Fruit fly (Drosophila melanogaster) whole organism, embryonic: ENCODE measurements around the gene CG32720.

Experiments used
- Awh ChIP-seq: fragments of 200-800 bp; sonication (Bioruptor generic); IDR thresholded peaks from 2 replicates; pipeline ENCODE4, ENCODE4 v1.3.6; 2022; ENCODE audit warnings: missing biosample characterization, missing genetic modification characterization
- Bdp1 ChIP-seq: fragments of 200-800 bp; sonication (Bioruptor generic); optimal IDR thresholded peaks from 3 replicates; lab custom pipeline; 2016; ENCODE audit warnings: missing biosample characterization, missing genetic modification characterization
- Bgb ChIP-seq: fragments of 200-800 bp; sonication (Bioruptor generic); IDR thresholded peaks from 2 replicates; pipeline ENCODE4 v1.3.6; 2022; ENCODE audit warnings: missing biosample characterization, missing genetic modification characterization; ENCODE audit not compliant: partially characterized antibody
- CG10209 ChIP-seq: fragments of 200-800 bp; sonication (Bioruptor generic); optimal IDR thresholded peaks from 3 replicates; lab custom pipeline; 2017; ENCODE audit warnings: missing biosample characterization, mild to moderate bottlenecking, missing genetic modification characterization, missing genetic modification reagents
- CG10979 ChIP-seq: fragments of 200-800 bp; sonication (Bioruptor generic); optimal IDR thresholded peaks from 2 replicates; lab custom pipeline; 2018; ENCODE audit warnings: missing biosample characterization, mild to moderate bottlenecking, missing genetic modification characterization, moderate library complexity
- CG11504 ChIP-seq: fragments of 200-800 bp; sonication (Bioruptor generic); optimal IDR thresholded peaks from 3 replicates; lab custom pipeline; 2019; ENCODE audit warnings: missing biosample characterization, mild to moderate bottlenecking, missing genetic modification characterization, moderate library complexity
- CG12299 ChIP-seq: fragments of 200-800 bp; sonication (Bioruptor generic); optimal IDR thresholded peaks from 2 replicates; lab custom pipeline; 2018; ENCODE audit warnings: missing biosample characterization, mild to moderate bottlenecking, missing genetic modification characterization
- CG12659 ChIP-seq: fragments of 200-800 bp; sonication (Bioruptor generic); optimal IDR thresholded peaks from 3 replicates; lab custom pipeline; 2017; ENCODE audit warnings: mild to moderate bottlenecking, missing biosample characterization, missing genetic modification reagents, missing genetic modification characterization
- CG14050 ChIP-seq: fragments of 200-800 bp; sonication (Bioruptor generic); IDR thresholded peaks from 3 replicates; pipeline ENCODE4 v1.3.6; 2022; ENCODE audit warnings: missing biosample characterization, missing genetic modification characterization
- CG15479 ChIP-seq: fragments of 200-800 bp; sonication (Bioruptor generic); optimal IDR thresholded peaks from 3 replicates; lab custom pipeline; 2019; ENCODE audit warnings: missing biosample characterization, mild to moderate bottlenecking, missing genetic modification characterization, moderate library complexity
- CG15514 ChIP-seq: fragments of 200-800 bp; sonication (Bioruptor generic); optimal IDR thresholded peaks from 3 replicates; lab custom pipeline; 2017; ENCODE audit warnings: missing biosample characterization, missing genetic modification characterization, mild to moderate bottlenecking, moderate library complexity, missing genetic modification reagents
- CG17568 ChIP-seq: fragments of 200-800 bp; sonication (Bioruptor generic); optimal IDR thresholded peaks from 2 replicates; lab custom pipeline; 2018; ENCODE audit warnings: missing biosample characterization, mild to moderate bottlenecking, missing genetic modification characterization, moderate library complexity
- CG17912 ChIP-seq: fragments of 200-800 bp; sonication (Bioruptor generic); optimal IDR thresholded peaks from 2 replicates; lab custom pipeline; 2018; ENCODE audit warnings: missing biosample characterization, mild to moderate bottlenecking, missing genetic modification characterization
- CG18262 ChIP-seq: fragments of 200-800 bp; optimal IDR thresholded peaks from 3 replicates; lab custom pipeline; 2019; ENCODE audit warnings: missing biosample characterization, mild to moderate bottlenecking, missing genetic modification characterization, moderate library complexity
- CG30431 ChIP-seq: fragments of 200-800 bp; sonication (Bioruptor generic); optimal IDR thresholded peaks from 2 replicates; lab custom pipeline; 2017; ENCODE audit warnings: missing biosample characterization, missing genetic modification characterization
- CG3407 ChIP-seq: fragments of 200-800 bp; sonication (Bioruptor generic); optimal IDR thresholded peaks from 2 replicates; lab custom pipeline; 2018; ENCODE audit warnings: missing biosample characterization, mild to moderate bottlenecking, missing genetic modification characterization
- CG3726 ChIP-seq: fragments of 200-800 bp; sonication (Bioruptor generic); IDR thresholded peaks from 3 replicates; pipeline ENCODE4, ENCODE4 v1.3.6; 2022; ENCODE audit warnings: missing biosample characterization, missing genetic modification characterization
- CG4424 ChIP-seq: fragments of 200-800 bp; sonication (Bioruptor generic); optimal IDR thresholded peaks from 3 replicates; lab custom pipeline; 2016; ENCODE audit warnings: missing biosample characterization, missing genetic modification characterization
- CG6689 ChIP-seq: fragments of 200-800 bp; sonication (Bioruptor generic); IDR thresholded peaks from 2 replicates; pipeline ENCODE4 v1.3.6; 2022; ENCODE audit warnings: missing biosample characterization, missing genetic modification characterization
- D ChIP-seq, 2 experiments: fragments of 200-800 bp in 1 of 2; fragments of >200 bp in 1 of 2; sonication (Bioruptor generic) in 1 of 2; optimal IDR thresholded peaks; 2 replicates in 1 of 2; 3 replicates in 1 of 2; lab custom pipeline; 2017; ENCODE audit warnings: mild to moderate bottlenecking in 1 of 2, missing biosample characterization in 1 of 2, missing genetic modification characterization in 1 of 2, missing genetic modification reagents in 1 of 2
- D19A ChIP-seq: fragments of 200-800 bp; optimal IDR thresholded peaks from 3 replicates; lab custom pipeline; 2019; ENCODE audit warnings: missing biosample characterization, mild to moderate bottlenecking, missing genetic modification characterization, moderate library complexity
- Dbx ChIP-seq: fragments of 200-800 bp; sonication (Bioruptor generic); IDR thresholded peaks from 3 replicates; pipeline ENCODE4 v1.3.6; 2022; ENCODE audit warnings: missing biosample characterization, missing genetic modification characterization
- Dfd ChIP-seq, 2 experiments: fragments of >200 bp; optimal IDR thresholded peaks; 2 replicates each; lab custom pipeline; 2017; ENCODE audit warnings: missing biosample characterization in 2 of 2, missing genetic modification characterization in 2 of 2
- Dp ChIP-seq: fragments of 200-800 bp; sonication (Bioruptor generic); optimal IDR thresholded peaks from 2 replicates; lab custom pipeline; 2018; ENCODE audit warnings: missing biosample characterization, mild to moderate bottlenecking, missing genetic modification characterization, moderate library complexity
- Hand ChIP-seq: fragments of 200-800 bp; sonication (Bioruptor generic); optimal IDR thresholded peaks from 2 replicates; lab custom pipeline; 2017; ENCODE audit warnings: mild to moderate bottlenecking, missing biosample characterization, missing genetic modification reagents, missing genetic modification characterization
- Jarid2 ChIP-seq: fragments of 200-800 bp; sonication (Bioruptor generic); optimal IDR thresholded peaks from 3 replicates; lab custom pipeline; 2017; ENCODE audit warnings: mild to moderate bottlenecking, missing biosample characterization, missing genetic modification reagents, missing genetic modification characterization
- MTF-1 ChIP-seq: fragments of 200-800 bp; sonication (Bioruptor generic); optimal IDR thresholded peaks from 2 replicates; lab custom pipeline; 2018; ENCODE audit warnings: missing biosample characterization, mild to moderate bottlenecking, missing genetic modification characterization, borderline replicate concordance
- NFAT ChIP-seq: fragments of 200-800 bp; sonication (Bioruptor generic); IDR thresholded peaks from 2 replicates; pipeline ENCODE4 v1.3.6; 2022; ENCODE audit warnings: missing biosample characterization, missing genetic modification characterization
- Poxn ChIP-seq: fragments of 200-800 bp; sonication (Bioruptor generic); IDR thresholded peaks from 2 replicates; pipeline ENCODE4 v1.3.6; 2022; ENCODE audit warnings: missing biosample characterization, missing genetic modification characterization
- Ptx1 ChIP-seq: fragments of 200-800 bp; sonication (Bioruptor generic); IDR thresholded peaks from 2 replicates; pipeline ENCODE4 v1.3.6; 2022; ENCODE audit warnings: missing biosample characterization, missing genetic modification characterization
- Sry-β ChIP-seq: fragments of 200-800 bp; sonication (Bioruptor generic); optimal IDR thresholded peaks from 2 replicates; lab custom pipeline; 2018; ENCODE audit warnings: missing biosample characterization, mild to moderate bottlenecking, missing genetic modification characterization, moderate library complexity
- az2 ChIP-seq: fragments of 200-800 bp; sonication (Bioruptor generic); optimal IDR thresholded peaks from 3 replicates; lab custom pipeline; 2016; ENCODE audit warnings: missing biosample characterization, missing genetic modification characterization
- cg ChIP-seq: fragments of 200-800 bp; sonication (Bioruptor generic); optimal IDR thresholded peaks from 3 replicates; lab custom pipeline; 2019; ENCODE audit warnings: missing biosample characterization, mild to moderate bottlenecking, missing genetic modification characterization, moderate library complexity
- chinmo ChIP-seq: fragments of 200-800 bp; sonication (Bioruptor generic); IDR thresholded peaks from 4 replicates; pipeline ENCODE4 v1.3.6; 2022; ENCODE audit warnings: missing biosample characterization, missing genetic modification characterization; ENCODE audit not compliant: partially characterized antibody
- dimm ChIP-seq: fragments of 200-800 bp; sonication (Bioruptor generic); IDR thresholded peaks from 2 replicates; pipeline ENCODE4 v1.3.6; 2022; ENCODE audit warnings: missing biosample characterization, missing genetic modification characterization
- ems ChIP-seq: fragments of 200-800 bp; sonication (Bioruptor generic); optimal IDR thresholded peaks from 3 replicates; lab custom pipeline; 2016; ENCODE audit warnings: missing biosample characterization, missing genetic modification characterization
- fru ChIP-seq: fragments of >200 bp; optimal IDR thresholded peaks from 2 replicates; lab custom pipeline; 2017
- ftz-f1 ChIP-seq: fragments of 200-800 bp; sonication (Bioruptor generic); optimal IDR thresholded peaks from 2 replicates; lab custom pipeline; 2016; ENCODE audit warnings: missing biosample characterization, missing genetic modification characterization
- lola ChIP-seq, 3 experiments: fragments of >200 bp in 2 of 3; fragments of 200-800 bp in 1 of 3; sonication (Bioruptor generic) in 1 of 3; optimal IDR thresholded peaks; 2 replicates each; lab custom pipeline; 2017 to 2019; ENCODE audit warnings: missing biosample characterization in 3 of 3, missing genetic modification characterization in 3 of 3, mild to moderate bottlenecking in 1 of 3, moderate library complexity in 1 of 3
- nmo ChIP-seq: fragments of 200-800 bp; sonication (Bioruptor generic); optimal IDR thresholded peaks from 2 replicates; lab custom pipeline; 2018; ENCODE audit warnings: missing biosample characterization, mild to moderate bottlenecking, missing genetic modification characterization, moderate library complexity
- prd ChIP-seq, 3 experiments: fragments of >200 bp in 2 of 3; fragments of 200-800 bp in 1 of 3; sonication (Bioruptor generic) in 1 of 3; optimal IDR thresholded peaks in 2 of 3; IDR thresholded peaks in 1 of 3; 2 replicates in 2 of 3; 3 replicates in 1 of 3; pipeline versions ENCODE4 v1.3.6 to Lab custom; 2017 to 2022; ENCODE audit warnings: missing biosample characterization in 1 of 3, missing genetic modification characterization in 1 of 3
- row ChIP-seq: fragments of 200-800 bp; sonication (Bioruptor generic); IDR thresholded peaks from 3 replicates; pipeline ENCODE4 v1.3.6; 2022; ENCODE audit warnings: missing biosample characterization, missing genetic modification characterization
- sim ChIP-seq: fragments of 200-800 bp; sonication (Bioruptor generic); IDR thresholded peaks from 2 replicates; pipeline ENCODE4 v1.3.6; 2022; ENCODE audit warnings: missing biosample characterization, missing genetic modification characterization
- ssp ChIP-seq: fragments of 200-800 bp; sonication (Bioruptor generic); IDR thresholded peaks from 2 replicates; pipeline ENCODE4 v1.3.6; 2022; ENCODE audit warnings: missing biosample characterization, missing genetic modification characterization
- stc ChIP-seq: fragments of 200-800 bp; sonication (Bioruptor generic); IDR thresholded peaks from 2 replicates; pipeline ENCODE4 v1.3.6; 2022; ENCODE audit warnings: missing biosample characterization, missing genetic modification characterization
- toy ChIP-seq: fragments of 200-800 bp; sonication (Bioruptor generic); IDR thresholded peaks from 2 replicates; pipeline ENCODE4 v1.3.6; 2022; ENCODE audit warnings: missing biosample characterization, missing genetic modification characterization
- unpg ChIP-seq: fragments of 200-800 bp; sonication (Bioruptor generic); optimal IDR thresholded peaks from 3 replicates; lab custom pipeline; 2018; ENCODE audit warnings: missing biosample characterization, mild to moderate bottlenecking, missing genetic modification characterization, moderate library complexity
- zen ChIP-seq: fragments of 200-800 bp; sonication (Bioruptor generic); optimal IDR thresholded peaks from 3 replicates; lab custom pipeline; 2018; ENCODE audit warnings: missing biosample characterization, mild to moderate bottlenecking, missing genetic modification characterization, moderate library complexity
- zen2 ChIP-seq: fragments of 200-800 bp; sonication (Bioruptor generic); IDR thresholded peaks from 3 replicates; pipeline ENCODE4 v1.3.6; 2022; ENCODE audit warnings: missing biosample characterization, missing genetic modification characterization; ENCODE audit not compliant: partially characterized antibody
- zf30C ChIP-seq: fragments of 200-800 bp; sonication (Bioruptor generic); optimal IDR thresholded peaks from 3 replicates; lab custom pipeline; 2018; ENCODE audit warnings: missing biosample characterization, mild to moderate bottlenecking, missing genetic modification characterization

Gene CG32720

DNA sequence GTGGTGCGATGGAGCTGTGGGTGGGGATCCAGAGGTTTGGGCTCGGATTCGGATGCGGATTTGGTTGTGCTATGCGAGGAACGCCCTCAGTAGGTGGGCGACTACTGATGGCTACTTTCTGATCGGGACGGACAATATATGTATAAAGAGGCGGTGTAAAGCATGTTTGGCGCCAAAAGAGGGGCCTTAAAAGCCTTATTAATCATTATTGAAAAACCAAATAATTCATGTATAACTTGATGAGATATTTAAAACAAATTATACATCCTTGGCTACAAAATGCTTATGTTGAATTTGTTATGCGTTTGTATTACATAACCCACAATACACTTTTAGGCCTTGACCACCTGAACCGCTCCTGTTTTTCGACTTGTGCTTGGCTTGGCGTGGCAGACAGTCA is 23.2 kb upstream of the CG32720 start:
- TF ChIP-seq CG15479 (GFP tag; lab: Kevin White, UChicago) (no peak), toy (GFP tag; lab: Robert Waterston, UW) (no peak), NFAT (GFP tag; lab: Robert Waterston, UW) (no peak), Jarid2 (GFP tag; lab: Kevin White, UChicago) (no peak), CG12299 (tag; lab: Kevin White, UChicago) (no peak), CG3726 (GFP tag; lab: Robert Waterston, UW) (no peak), zen (tag; lab: Kevin White, UChicago) (no peak), CG4424 (GFP tag; lab: Kevin White, UChicago) (no peak), row (GFP tag; lab: Robert Waterston, UW) (0 out of 3 replicates have a peak, but pooled peaks have one; percentile 17), Dfd (GFP tag; optimal IDR thresholded peaks at IDR 0.05; lab: Kevin White, UChicago) (no peak), D (optimal IDR thresholded peaks at IDR 0.05; lab: Kevin White, UChicago) (no peak), D (GFP tag; optimal IDR thresholded peaks at IDR 0.05; lab: Kevin White, UChicago) (no peak), chinmo (no peak), unpg (no peak), CG10209 (GFP tag; lab: Kevin White, UChicago) (no peak), CG30431 (no peak), Hand (no peak), ftz-f1 (no peak), Dbx (GFP tag; lab: Robert Waterston, UW) (no peak), Sry-β (GFP tag; lab: Kevin White, UChicago) (no peak), cg (GFP tag; lab: Kevin White, UChicago) (no peak), Awh (GFP tag; lab: Robert Waterston, UW) (no peak), CG6689 (GFP tag; lab: Robert Waterston, UW) (no peak), CG18262 (tag; lab: Kevin White, UChicago) (peak; percentile 2), Poxn (GFP tag; lab: Robert Waterston, UW) (no peak), ssp (GFP tag; lab: Robert Waterston, UW) (no peak), zen2 (no peak), prd (optimal IDR thresholded peaks at IDR 0.05; lab: Kevin White, UChicago) (no peak), prd (GFP tag; IDR thresholded peaks at IDR 0.05; lab: Robert Waterston, UW) (peak; percentile 21; the same call in 1 of the 3 replicates), dimm (no peak), zf30C (GFP tag; lab: Kevin White, UChicago) (no peak), CG10979 (tag; lab: Kevin White, UChicago) (peak; percentile 6), CG3407 (GFP tag; lab: Kevin White, UChicago) (no peak), az2 (GFP tag; lab: Kevin White, UChicago) (no peak), Bgb (GFP tag; lab: Robert Waterston, UW) (no peak), stc (no peak), Dp (no peak), sim (GFP tag; lab: Robert Waterston, UW) (no peak), CG17912 (no peak), CG11504 (peak; percentile 23), CG15514 (GFP tag; lab: Kevin White, UChicago) (no peak), Ptx1 (GFP tag; lab: Robert Waterston, UW) (0 out of 2 replicates have a peak, but pooled peaks have one; percentile 6), Bdp1 (GFP tag; lab: Kevin White, UChicago) (no peak), CG14050 (GFP tag; lab: Robert Waterston, UW) (no peak), nmo (GFP tag; lab: Kevin White, UChicago) (no peak), CG12659 (GFP tag; lab: Kevin White, UChicago) (no peak), ems (GFP tag; lab: Kevin White, UChicago) (no peak), MTF-1 (GFP tag; lab: Kevin White, UChicago) (no peak), CG17568 (GFP tag; lab: Kevin White, UChicago) (no peak), lola (GFP tag; optimal IDR thresholded peaks at IDR 0.05; lab: Kevin White, UChicago) (no peak), D19A (tag; lab: Kevin White, UChicago) (no peak), fru (lab: Kevin White, UChicago) (no peak)
